Fruit fly (Drosophila melanogaster): ENCODE data around the gene Pgam5.

- TF ChIP-seq pan (optimal IDR thresholded peaks at IDR 0.05) (no peak), pan (GFP tag; optimal IDR thresholded peaks at IDR 0.05 in 1 of 2, IDR thresholded peaks at IDR 0.05 in 1 of 2) (peak in 1 of 2 experiments; percentile 46), CG4404 (GFP tag; IDR thresholded peaks at IDR 0.05) (no peak), Sox100B (GFP tag; optimal IDR thresholded peaks at IDR 0.05) (peak; percentile 22), kay (GFP tag; optimal IDR thresholded peaks at IDR 0.05) (peak; percentile 10), Vsx1 (GFP tag; optimal IDR thresholded peaks at IDR 0.05) (peak; percentile 72), ro (GFP tag; IDR thresholded peaks at IDR 0.05) (no peak)
These were observed 19.3 kb downstream of the Pgam5 start for dm6 chrX:1854070-1854469.

All from whole organism, embryonic.